Worm (Caenorhabditis elegans) whole organism, L2 larva: ENCODE results near the gene srz-74.

Experiments
- alr-1 ChIP-seq: fragments of 150-350 bp; optimal IDR thresholded peaks from 2 replicates; lab custom pipeline; 2014; ENCODE audit warnings: missing biosample characterization, missing genetic modification characterization
- ceh-82 ChIP-seq: fragments of 150-350 bp; optimal IDR thresholded peaks from 2 replicates; lab custom pipeline; 2014; ENCODE audit warnings: missing biosample characterization, missing genetic modification characterization
- crh-2 ChIP-seq: sonication (generic microtip); optimal IDR thresholded peaks from 2 replicates; lab custom pipeline; 2017; ENCODE audit warnings: missing biosample characterization, missing genetic modification characterization
- lsy-2 ChIP-seq, 2 experiments: fragments of 150-350 bp in 1 of 2; sonication (generic microtip) in 1 of 2; optimal IDR thresholded peaks; 2 replicates each; lab custom pipeline; 2014 to 2017; ENCODE audit warnings: missing biosample characterization in 2 of 2, missing genetic modification characterization in 2 of 2
- mab-5 ChIP-seq: fragments of 150-350 bp; optimal IDR thresholded peaks from 2 replicates; lab custom pipeline; 2014; ENCODE audit warnings: missing biosample characterization, missing genetic modification characterization
- nhr-11 ChIP-seq: fragments of 150-350 bp; optimal IDR thresholded peaks from 2 replicates; lab custom pipeline; 2014; ENCODE audit warnings: missing biosample characterization, missing genetic modification characterization
- snpc-4 ChIP-seq: fragments of 150-350 bp; optimal IDR thresholded peaks from 2 replicates; lab custom pipeline; 2014; ENCODE audit warnings: missing biosample characterization, missing genetic modification characterization
- unc-39 ChIP-seq: fragments of 150-350 bp; optimal IDR thresholded peaks from 2 replicates; lab custom pipeline; 2014; ENCODE audit warnings: missing biosample characterization, missing genetic modification characterization
- unc-62 ChIP-seq: fragments of 150-350 bp; optimal IDR thresholded peaks from 2 replicates; lab custom pipeline; 2014; ENCODE audit warnings: missing biosample characterization, missing genetic modification reagents, missing genetic modification characterization
- ztf-4 ChIP-seq: fragments of 150-350 bp; optimal IDR thresholded peaks from 2 replicates; lab custom pipeline; 2014; ENCODE audit warnings: missing biosample characterization, missing genetic modification characterization

- TF ChIP-seq mab-5 (tag; lab: Kevin White, UChicago) (no peak), alr-1 (tag; lab: Kevin White, UChicago) (no peak), ceh-82 (tag; lab: Kevin White, UChicago) (no peak), nhr-11 (tag; lab: Kevin White, UChicago) (no peak), unc-62 (GFP tag; lab: Kevin White, UChicago) (no peak), snpc-4 (tag; lab: Kevin White, UChicago) (no peak), unc-39 (tag; lab: Kevin White, UChicago) (no peak), lsy-2 (tag; optimal IDR thresholded peaks at IDR 0.05; lab: Kevin White, UChicago) (no peak), ztf-4 (tag; lab: Kevin White, UChicago) (no peak), crh-2 (no peak)
Measured at ce11 chrIV:16298851-16299250, 30.4 kb upstream of the srz-74 start, which contains the start of gene srz-72.
